Worm (Caenorhabditis elegans) whole organism, young adult: ENCODE results near the gene K09C6.3.

ENCODE experiments used
- C17E4.6 ChIP-seq: fragments of 200-800 bp; sonication (Bioruptor generic); IDR thresholded peaks from 2 replicates; pipeline ENCODE4 v1.3.6; 2022; ENCODE audit warnings: missing genetic modification reagents, missing genetic modification characterization, missing compliant biosample characterization
- F49E8.2 ChIP-seq: sonication (generic microtip); optimal IDR thresholded peaks from 3 replicates; lab custom pipeline; 2017; ENCODE audit warnings: missing genetic modification characterization, mild to moderate bottlenecking, missing compliant biosample characterization, antibody characterized with exemption, moderate library complexity; ENCODE audit not compliant: insufficient read depth
- K11D2.4 ChIP-seq: fragments of 200-800 bp; sonication (Bioruptor generic); IDR thresholded peaks from 2 replicates; pipeline ENCODE4 v1.3.6; 2022; ENCODE audit warnings: missing genetic modification reagents, missing genetic modification characterization, missing compliant biosample characterization
- T07F8.4 ChIP-seq: sonication (generic microtip); optimal IDR thresholded peaks from 2 replicates; lab custom pipeline; 2016; ENCODE audit warnings: mild to moderate bottlenecking, missing genetic modification characterization, moderate library complexity, missing compliant biosample characterization
- Y53G8AR.9 ChIP-seq: fragments of 200-800 bp; sonication (Bioruptor generic); conservative IDR thresholded peaks from 2 replicates; pipeline ENCODE4 v1.3.6; 2022; ENCODE audit warnings: missing genetic modification reagents, missing genetic modification characterization, missing compliant biosample characterization
- Y67H2A.10 ChIP-seq: fragments of 200-800 bp; sonication (Bioruptor generic); conservative IDR thresholded peaks from 2 replicates; pipeline ENCODE4 v1.3.6; 2022; ENCODE audit warnings: missing genetic modification reagents, missing genetic modification characterization, missing compliant biosample characterization
- Y79H2A.3 ChIP-seq: fragments of 200-800 bp; sonication (Bioruptor generic); conservative IDR thresholded peaks from 2 replicates; pipeline ENCODE4 v1.3.6; 2022; ENCODE audit warnings: missing genetic modification reagents, missing genetic modification characterization, missing compliant biosample characterization
- akir-1 ChIP-seq: fragments of 200-800 bp; sonication (Bioruptor generic); optimal IDR thresholded peaks from 2 replicates; lab custom pipeline; 2018; ENCODE audit warnings: mild to moderate bottlenecking, missing genetic modification characterization, moderate library complexity, missing compliant biosample characterization
- ama-1 ChIP-seq, 3 experiments: fragments of 150-350 bp in 1 of 3; sonication (generic microtip) in 2 of 3; optimal IDR thresholded peaks; 2 replicates each; lab custom pipeline; 2014 to 2018; ENCODE audit warnings: missing biosample characterization in 2 of 3, missing genetic modification characterization in 2 of 3, missing genetic modification reagents in 2 of 3
- atf-7 ChIP-seq: sonication (generic microtip); optimal IDR thresholded peaks from 2 replicates; lab custom pipeline; 2017; ENCODE audit warnings: mild to moderate bottlenecking, missing genetic modification characterization, missing compliant biosample characterization
- attf-5 ChIP-seq: fragments of 200-800 bp; sonication (Bioruptor generic); optimal IDR thresholded peaks from 2 replicates; lab custom pipeline; 2018; ENCODE audit warnings: mild to moderate bottlenecking, missing genetic modification characterization, missing compliant biosample characterization
- cebp-1 ChIP-seq, 2 experiments: fragments of 200-800 bp in 1 of 2; sonication (Bioruptor generic) in 1 of 2; sonication (generic microtip) in 1 of 2; IDR thresholded peaks in 1 of 2; optimal IDR thresholded peaks in 1 of 2; 2 replicates each; pipeline versions ENCODE4 v1.3.6 to Lab custom; 2017 to 2022; ENCODE audit warnings: missing compliant biosample characterization in 2 of 2, missing genetic modification characterization in 2 of 2, mild to moderate bottlenecking in 1 of 2, missing genetic modification reagents in 1 of 2, moderate library complexity in 1 of 2
- cebp-2 ChIP-seq: fragments of 200-800 bp; sonication (Bioruptor generic); IDR thresholded peaks from 2 replicates; pipeline ENCODE4 v1.3.6; 2022; ENCODE audit warnings: missing genetic modification characterization, missing compliant biosample characterization
- ceh-100 ChIP-seq: fragments of 200-800 bp; sonication (Bioruptor generic); IDR thresholded peaks from 2 replicates; pipeline ENCODE4 v1.3.6; 2022; ENCODE audit warnings: missing genetic modification reagents, missing genetic modification characterization, missing compliant biosample characterization
- dox-1 ChIP-seq: fragments of 200-800 bp; sonication (Bioruptor generic); IDR thresholded peaks from 2 replicates; pipeline ENCODE4 v1.3.6; 2022; ENCODE audit warnings: missing genetic modification reagents, missing genetic modification characterization, missing compliant biosample characterization
- egl-18 ChIP-seq: fragments of 200-800 bp; sonication (Bioruptor generic); IDR thresholded peaks from 2 replicates; pipeline ENCODE4 v1.3.6; 2022; ENCODE audit warnings: missing genetic modification reagents, missing genetic modification characterization, missing compliant biosample characterization
- hmg-1.2 ChIP-seq: fragments of 200-800 bp; sonication (Bioruptor generic); IDR thresholded peaks from 2 replicates; pipeline ENCODE4 v1.3.6; 2022; ENCODE audit warnings: missing genetic modification reagents, missing genetic modification characterization, missing compliant biosample characterization
- hmg-20 ChIP-seq: fragments of 200-800 bp; sonication (Bioruptor generic); IDR thresholded peaks from 2 replicates; pipeline ENCODE4 v1.3.6; 2022; ENCODE audit warnings: missing genetic modification reagents, missing genetic modification characterization, missing compliant biosample characterization
- let-607 ChIP-seq, 2 experiments: fragments of 200-800 bp in 1 of 2; sonication (Bioruptor generic) in 1 of 2; sonication (generic microtip) in 1 of 2; optimal IDR thresholded peaks; 2 replicates each; lab custom pipeline; 2016 to 2018; ENCODE audit warnings: mild to moderate bottlenecking in 2 of 2, missing compliant biosample characterization in 2 of 2, missing genetic modification characterization in 2 of 2, moderate library complexity in 2 of 2, missing genotype in 1 of 2
- lin-26 ChIP-seq: fragments of 200-800 bp; sonication (Bioruptor generic); IDR thresholded peaks from 2 replicates; pipeline ENCODE4 v1.3.6; 2022; ENCODE audit warnings: missing genetic modification reagents, missing genetic modification characterization, missing compliant biosample characterization
- lin-35 ChIP-seq, 3 experiments: fragments of 150-350 bp in 2 of 3; sonication (generic microtip) in 1 of 3; optimal IDR thresholded peaks; 2 replicates each; lab custom pipeline; 2014 to 2018; ENCODE audit warnings: missing biosample characterization in 3 of 3, missing genetic modification characterization in 3 of 3, missing genetic modification reagents in 3 of 3
- lir-1 ChIP-seq: fragments of 200-800 bp; sonication (Bioruptor generic); conservative IDR thresholded peaks from 2 replicates; pipeline ENCODE4 v1.3.6; 2022; ENCODE audit warnings: missing genetic modification reagents, missing genetic modification characterization, missing compliant biosample characterization
- madf-6 ChIP-seq: fragments of 200-800 bp; sonication (Bioruptor generic); IDR thresholded peaks from 2 replicates; pipeline ENCODE4 v1.3.6; 2022; ENCODE audit warnings: missing genetic modification reagents, missing genetic modification characterization, missing compliant biosample characterization
- madf-8 ChIP-seq: fragments of 200-800 bp; sonication (Bioruptor generic); conservative IDR thresholded peaks from 2 replicates; pipeline ENCODE4 v1.3.6; 2022; ENCODE audit warnings: missing genetic modification reagents, missing genetic modification characterization, missing compliant biosample characterization
- mes-4 ChIP-seq: sonication (generic microtip); optimal IDR thresholded peaks from 2 replicates; lab custom pipeline; 2016; ENCODE audit warnings: missing genotype, missing genetic modification characterization, missing compliant biosample characterization
- mxl-1 ChIP-seq: sonication (generic microtip); optimal IDR thresholded peaks from 2 replicates; lab custom pipeline; 2016; ENCODE audit warnings: missing genetic modification characterization, missing compliant biosample characterization
- nfya-1 ChIP-seq: sonication (generic microtip); optimal IDR thresholded peaks from 2 replicates; lab custom pipeline; 2017; ENCODE audit warnings: antibody characterized with exemption, missing compliant biosample characterization, missing genetic modification characterization, borderline replicate concordance; ENCODE audit not compliant: insufficient read depth
- nhr-120 ChIP-seq: fragments of 200-800 bp; sonication (Bioruptor generic); IDR thresholded peaks from 2 replicates; pipeline ENCODE4 v1.3.6; 2022; ENCODE audit warnings: missing genetic modification characterization, missing compliant biosample characterization
- nhr-27 ChIP-seq: fragments of 200-800 bp; sonication (Bioruptor generic); optimal IDR thresholded peaks from 2 replicates; lab custom pipeline; 2018; ENCODE audit warnings: mild to moderate bottlenecking, missing genetic modification characterization, moderate library complexity, missing compliant biosample characterization
- rpc-1 ChIP-seq, 2 experiments: fragments of 150-350 bp in 1 of 2; sonication (generic microtip) in 1 of 2; optimal IDR thresholded peaks; 2 replicates each; lab custom pipeline; 2014 to 2018; ENCODE audit warnings: missing biosample characterization in 1 of 2, missing genetic modification characterization in 1 of 2, missing genetic modification reagents in 1 of 2, missing genotype in 1 of 2
- sdz-38 ChIP-seq: sonication (generic microtip); optimal IDR thresholded peaks from 2 replicates; lab custom pipeline; 2016; ENCODE audit warnings: missing genotype, missing genetic modification characterization, missing compliant biosample characterization
- snpc-3.4 ChIP-seq: sonication (generic microtip); optimal IDR thresholded peaks from 2 replicates; lab custom pipeline; 2017; ENCODE audit warnings: missing genetic modification characterization, mild to moderate bottlenecking, missing compliant biosample characterization, antibody characterized with exemption, moderate library complexity, missing genotype, missing genetic modification reagents
- somi-1 ChIP-seq: fragments of 200-800 bp; sonication (Bioruptor generic); optimal IDR thresholded peaks from 2 replicates; lab custom pipeline; 2018; ENCODE audit warnings: mild to moderate bottlenecking, missing genetic modification characterization, missing compliant biosample characterization
- sptf-2 ChIP-seq: fragments of 200-800 bp; sonication (Bioruptor generic); optimal IDR thresholded peaks from 2 replicates; lab custom pipeline; 2018; ENCODE audit warnings: mild to moderate bottlenecking, missing genetic modification characterization, missing compliant biosample characterization
- tbx-9 ChIP-seq: sonication (generic microtip); optimal IDR thresholded peaks from 2 replicates; lab custom pipeline; 2016; ENCODE audit warnings: borderline replicate concordance, missing genetic modification characterization, inconsistent platforms, missing compliant biosample characterization
- tlf-1 ChIP-seq: fragments of 200-800 bp; sonication (Bioruptor generic); optimal IDR thresholded peaks from 2 replicates; lab custom pipeline; 2018; ENCODE audit warnings: mild to moderate bottlenecking, missing genetic modification characterization, missing compliant biosample characterization
- unc-62 ChIP-seq: fragments of 150-350 bp; optimal IDR thresholded peaks from 2 replicates; lab custom pipeline; 2014; ENCODE audit warnings: missing biosample characterization, missing genetic modification reagents, missing genetic modification characterization
- xnd-1 ChIP-seq: sonication (generic microtip); optimal IDR thresholded peaks from 2 replicates; lab custom pipeline; 2016; ENCODE audit warnings: missing genotype, missing genetic modification reagents, missing genetic modification characterization, missing compliant biosample characterization
- ztf-25 ChIP-seq: fragments of 200-800 bp; sonication (Bioruptor generic); IDR thresholded peaks from 2 replicates; pipeline ENCODE4 v1.3.6; 2022; ENCODE audit warnings: missing genetic modification reagents, missing genetic modification characterization, missing compliant biosample characterization

K09C6.3 gene

DNA sequence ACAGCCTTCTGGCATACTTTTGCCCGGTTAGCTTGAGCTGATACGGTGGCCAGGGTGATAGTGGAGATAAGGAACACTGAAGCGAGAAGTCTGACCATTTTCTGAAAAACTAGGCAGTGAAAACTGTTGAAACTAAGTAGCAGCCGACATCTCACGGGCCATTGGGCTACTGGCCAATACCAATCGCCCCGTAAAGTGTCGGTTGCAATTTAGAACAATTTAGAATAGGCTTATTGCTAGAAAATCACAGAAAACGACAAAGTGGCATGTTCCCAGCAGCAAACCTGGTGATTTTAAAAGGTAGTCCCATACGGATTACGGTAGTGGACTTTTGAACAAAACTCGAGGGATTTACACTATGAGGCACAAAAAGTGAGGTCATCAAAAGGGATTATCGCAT, 18.7 kb downstream of the K09C6.3 start, which contains the start of gene T02B11.4:
TSS of gene T02B11.4 (minus strand) at position 101 of the 400 bp plus-strand sequence.
- TF ChIP-seq let-607 (tag; optimal IDR thresholded peaks at IDR 0.05; lab: Kevin White, UChicago), result no peak
- TF ChIP-seq Y53G8AR.9, result no peak
- no peak for TF ChIP-seq ztf-25 (GFP tag; lab: Robert Waterston, UW)

- no peak for TF ChIP-seq Y67H2A.10 (GFP tag; lab: Robert Waterston, UW)
- TF ChIP-seq tbx-9, result no peak
- no peak for TF ChIP-seq sdz-38 (tag; lab: Kevin White, UChicago)
- no peak for TF ChIP-seq snpc-3.4 (tag; lab: Kevin White, UChicago)
- TF ChIP-seq lir-1, result no peak
- no peak for TF ChIP-seq xnd-1
- TF ChIP-seq hmg-1.2 (GFP tag; lab: Robert Waterston, UW), result no peak
- no peak for TF ChIP-seq madf-6 (GFP tag; lab: Robert Waterston, UW)
- TF ChIP-seq cebp-1 (GFP tag; IDR thresholded peaks at IDR 0.05; lab: Robert Waterston, UW), result no peak
- no peak for TF ChIP-seq cebp-1 (tag; optimal IDR thresholded peaks at IDR 0.05; lab: Kevin White, UChicago)
- TF ChIP-seq nfya-1 (tag; lab: Kevin White, UChicago), result no peak
- no peak for TF ChIP-seq tlf-1 (GFP tag; lab: Kevin White, UChicago)
These were observed 23.7 kb downstream of the K09C6.3 start, which contains the start of gene T02B11.9 for ce11 chrV:875945-876344. TSS of gene T02B11.9 (plus strand) at chrV:876245.

- TF ChIP-seq ama-1 (optimal IDR thresholded peaks at IDR 0.05; lab: Kevin White, UChicago) (no peak), ama-1 (GFP tag; optimal IDR thresholded peaks at IDR 0.05; lab: Kevin White, UChicago) (no peak), cebp-2 (GFP tag; lab: Robert Waterston, UW) (no peak), akir-1 (no peak), C17E4.6 (GFP tag; lab: Robert Waterston, UW) (no peak), nhr-120 (no peak), attf-5 (no peak), unc-62 (GFP tag; lab: Kevin White, UChicago) (no peak), lin-35 (GFP tag; optimal IDR thresholded peaks at IDR 0.05; lab: Kevin White, UChicago) (no peak), ceh-100 (no peak), somi-1 (GFP tag; lab: Kevin White, UChicago) (no peak)
- TF ChIP-seq, all 124 proteins: peak for 0
These were observed 26.3 kb downstream of the K09C6.3 start, which contains the start of gene T02B11.8 for ce11 chrV:878567-878966. TSS of gene T02B11.8 (minus strand) at chrV:878667.

DNA sequence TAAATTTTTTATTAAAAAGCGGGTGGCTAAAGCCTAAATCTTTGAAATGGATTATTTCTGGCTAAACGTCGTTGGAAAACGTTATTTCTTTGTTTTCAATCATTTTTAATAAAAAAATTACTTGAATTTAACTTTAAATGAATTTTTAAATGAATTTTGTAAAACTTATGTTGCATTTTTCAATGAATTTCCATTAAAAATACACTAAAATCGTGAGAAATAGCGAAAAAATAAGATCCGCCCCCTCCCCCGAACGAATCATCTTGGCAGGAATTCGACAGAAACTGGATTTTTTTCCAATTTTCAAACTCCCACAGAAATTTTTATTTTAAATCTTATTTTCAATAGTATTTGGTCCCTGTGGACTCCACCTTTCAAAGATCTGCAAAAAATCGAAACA, 26.9 kb downstream of the K09C6.3 start, which contains the start of gene srg-53:
TSS of gene srg-53 (plus strand) at position 301 of the 400 bp plus-strand sequence.
- TF ChIP-seq nhr-27 (no peak), K11D2.4 (GFP tag; lab: Robert Waterston, UW) (no peak), hmg-20 (no peak), dox-1 (GFP tag; lab: Robert Waterston, UW) (no peak), akir-1 (no peak), cebp-2 (GFP tag; lab: Robert Waterston, UW) (no peak), T07F8.4 (tag; lab: Kevin White, UChicago) (no peak)
- TF ChIP-seq, all 124 proteins: peak for 0

- TF ChIP-seq lin-35 (GFP tag; optimal IDR thresholded peaks at IDR 0.05; lab: Kevin White, UChicago) (no peak), atf-7 (tag; lab: Kevin White, UChicago) (no peak), mes-4 (tag; lab: Kevin White, UChicago) (no peak), mxl-1 (tag; lab: Kevin White, UChicago) (no peak), nhr-27 (no peak), madf-6 (GFP tag; lab: Robert Waterston, UW) (no peak), hmg-20 (no peak), F49E8.2 (tag; lab: Kevin White, UChicago) (no peak), lin-26 (GFP tag; lab: Robert Waterston, UW) (no peak), rpc-1 (optimal IDR thresholded peaks at IDR 0.05; lab: Kevin White, UChicago) (no peak), rpc-1 (tag; optimal IDR thresholded peaks at IDR 0.05; lab: Kevin White, UChicago) (no peak), sptf-2 (GFP tag; lab: Kevin White, UChicago) (no peak), K11D2.4 (GFP tag; lab: Robert Waterston, UW) (no peak), Y79H2A.3 (no peak), madf-8 (no peak), egl-18 (GFP tag; lab: Robert Waterston, UW) (no peak), dox-1 (GFP tag; lab: Robert Waterston, UW) (no peak), ama-1 (optimal IDR thresholded peaks at IDR 0.05; lab: Kevin White, UChicago) (no peak), ama-1 (GFP tag; optimal IDR thresholded peaks at IDR 0.05; lab: Kevin White, UChicago) (no peak)
These were observed 32.0 kb downstream of the K09C6.3 start, which contains the start of gene srj-38 for ce11 chrV:884324-884723. TSS of gene srj-38 (minus strand) at chrV:884424.
